Fruit fly (Drosophila melanogaster): ENCODE data around the gene Mf.

- TF ChIP-seq insv (optimal IDR thresholded peaks at IDR 0.05) (no peak), Myc (optimal IDR thresholded peaks at IDR 0.05) (no peak), h (optimal IDR thresholded peaks at IDR 0.05) (no peak)
These were observed 51.3 kb downstream of the Mf start for dm6 chr3R:15129998-15130397.

Measured in Kc167 (cell line).